Fruit fly (Drosophila melanogaster): ENCODE measurements around the gene Hmgcl.

Hmgcl gene

DNA sequence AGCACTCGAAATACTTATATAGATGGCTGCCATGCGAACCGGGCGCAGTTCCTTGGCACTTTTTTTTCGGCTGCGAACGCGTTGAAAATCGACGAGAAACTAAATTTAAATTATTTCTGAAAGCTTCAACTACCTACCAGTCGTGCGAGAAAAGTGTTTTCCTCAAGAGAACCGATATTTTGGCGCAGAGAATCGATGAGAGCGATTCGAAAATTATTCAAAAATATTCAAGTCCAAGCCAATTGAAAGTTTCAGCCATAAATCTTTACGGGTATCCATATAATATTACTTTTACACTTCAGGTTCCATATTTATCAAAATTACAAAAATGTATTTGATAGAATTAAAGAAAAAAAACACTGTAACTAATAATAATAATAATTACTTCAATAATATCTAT, 17.5 kb upstream of the Hmgcl start, which contains the start of gene CG18304:
CG18304 (minus strand) TSS at position 101 of the 400 bp plus-strand sequence.
- TF ChIP-seq Hand (GFP tag; optimal IDR thresholded peaks at IDR 0.05) (no peak), CG18262 (tag; optimal IDR thresholded peaks at IDR 0.05) (no peak), CG17328 (GFP tag; IDR thresholded peaks at IDR 0.05) (0 out of 2 replicates have a peak, but pooled peaks have one; percentile 7)

DNA sequence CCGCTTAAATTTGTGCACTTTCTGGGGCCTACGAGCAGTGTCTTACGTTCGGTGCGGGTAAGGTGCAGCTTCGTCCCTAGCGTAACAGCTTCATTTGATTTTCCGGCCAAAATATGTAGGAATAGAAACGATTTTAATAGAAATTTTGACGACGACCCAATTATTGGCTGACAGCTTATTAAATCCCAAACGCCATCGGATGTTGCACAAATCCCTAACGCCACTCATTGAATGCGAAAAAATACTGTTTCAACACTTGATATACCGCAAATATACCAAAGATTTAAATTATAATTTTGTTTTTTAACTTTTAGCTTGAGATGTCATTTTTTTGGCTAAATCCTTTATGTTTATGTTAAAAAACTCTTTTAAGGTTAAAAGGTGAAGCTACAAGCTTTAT, 15.1 kb upstream of the Hmgcl start, which contains the start of gene Fgop2:
Fgop2 (minus strand) TSS at position 202 of the 400 bp plus-strand sequence.
- TF ChIP-seq sisA (GFP tag; IDR thresholded peaks at IDR 0.05), result no peak
- TF ChIP-seq Hr51 (GFP tag; optimal IDR thresholded peaks at IDR 0.05), result no peak
- peak; percentile 41 for TF ChIP-seq trem (tag; optimal IDR thresholded peaks at IDR 0.05)
- TF ChIP-seq CG15601 (tag; optimal IDR thresholded peaks at IDR 0.05), result peak; percentile 49
- TF ChIP-seq Side (GFP tag; optimal IDR thresholded peaks at IDR 0.05), result no peak
- TF ChIP-seq nerfin-2 (GFP tag; IDR thresholded peaks at IDR 0.05; ENCODE audit: partially characterized antibody), result no peak
- TF ChIP-seq NK7.1 (GFP tag; optimal IDR thresholded peaks at IDR 0.05), result no peak
- no peak for TF ChIP-seq fd3F (GFP tag; optimal IDR thresholded peaks at IDR 0.05)
- TF ChIP-seq CG6791 (GFP tag; IDR thresholded peaks at IDR 0.05; ENCODE audit: partially characterized antibody), result no peak
- no peak for TF ChIP-seq CG12071 (GFP tag; optimal IDR thresholded peaks at IDR 0.05)
- TF ChIP-seq CG8924 (tag; optimal IDR thresholded peaks at IDR 0.05), result no peak
- TF ChIP-seq CG2889 (GFP tag; IDR thresholded peaks at IDR 0.05), result no peak
- TF ChIP-seq disco-r (GFP tag; optimal IDR thresholded peaks at IDR 0.05), result no peak
- no peak for TF ChIP-seq CG7786 (GFP tag; optimal IDR thresholded peaks at IDR 0.05)
- no peak for TF ChIP-seq CG13775 (GFP tag; optimal IDR thresholded peaks at IDR 0.05)
- TF ChIP-seq chn (GFP tag; optimal IDR thresholded peaks at IDR 0.05), result no peak
- TF ChIP-seq CG42726 (GFP tag; IDR thresholded peaks at IDR 0.05; ENCODE audit: partially characterized antibody), result no peak
- peak; percentile 51 for TF ChIP-seq CG1603 (tag; optimal IDR thresholded peaks at IDR 0.05)
- no peak for TF ChIP-seq slou (GFP tag; optimal IDR thresholded peaks at IDR 0.05)
- TF ChIP-seq seq (GFP tag; IDR thresholded peaks at IDR 0.05), result no peak
- TF ChIP-seq Sox100B (GFP tag; optimal IDR thresholded peaks at IDR 0.05), result no peak
- TF ChIP-seq sr (GFP tag; IDR thresholded peaks at IDR 0.05), result no peak
- TF ChIP-seq Myb (GFP tag; optimal IDR thresholded peaks at IDR 0.05), result peak; percentile 4
- no peak for TF ChIP-seq CG2202 (tag; optimal IDR thresholded peaks at IDR 0.05)
- no peak for TF ChIP-seq Eip74EF (GFP tag; optimal IDR thresholded peaks at IDR 0.05)
- peak; percentile 20 for TF ChIP-seq Ets97D (GFP tag; optimal IDR thresholded peaks at IDR 0.05)
- TF ChIP-seq CG7963 (GFP tag; IDR thresholded peaks at IDR 0.05; ENCODE audit: partially characterized antibody), result no peak
- no peak for TF ChIP-seq Gug (GFP tag; IDR thresholded peaks at IDR 0.05)
- TF ChIP-seq sob (GFP tag; IDR thresholded peaks at IDR 0.05), result peak; percentile 20; the same call in 1 of the 2 replicates
- peak; percentile 74 for TF ChIP-seq Dp (GFP tag; optimal IDR thresholded peaks at IDR 0.05)
- no peak for TF ChIP-seq Antp (GFP tag; optimal IDR thresholded peaks at IDR 0.05)
- no peak for TF ChIP-seq CG4707 (GFP tag; optimal IDR thresholded peaks at IDR 0.05)
- peak; percentile 31 for TF ChIP-seq cad (GFP tag; optimal IDR thresholded peaks at IDR 0.05)
- TF ChIP-seq BEAF-32 (GFP tag; optimal IDR thresholded peaks at IDR 0.05), result peak; percentile 25
- peak; percentile 38; the same call in 1 of the 2 replicates for TF ChIP-seq CG13287 (GFP tag; IDR thresholded peaks at IDR 0.05; ENCODE audit: partially characterized antibody)
- TF ChIP-seq jumu (GFP tag; optimal IDR thresholded peaks at IDR 0.05), result no peak
- peak; percentile 61 for TF ChIP-seq pzg (GFP tag; optimal IDR thresholded peaks at IDR 0.05)
- TF ChIP-seq D (optimal IDR thresholded peaks at IDR 0.05), result no peak
- no peak for TF ChIP-seq D (GFP tag; optimal IDR thresholded peaks at IDR 0.05)
- peak; percentile 19 for TF ChIP-seq HmgZ (tag; optimal IDR thresholded peaks at IDR 0.05)
- no peak for TF ChIP-seq lab (GFP tag; optimal IDR thresholded peaks at IDR 0.05)
- TF ChIP-seq Blimp-1 (GFP tag; optimal IDR thresholded peaks at IDR 0.05), result no peak
- no peak for TF ChIP-seq sima (GFP tag; optimal IDR thresholded peaks at IDR 0.05)
- TF ChIP-seq CG11504 (tag; optimal IDR thresholded peaks at IDR 0.05), result no peak
- TF ChIP-seq Spps (tag; optimal IDR thresholded peaks at IDR 0.05), result no peak
